Fruit fly (Drosophila melanogaster) whole organism, embryonic: Measurements from ENCODE around the gene sick.

Source experiments
- Blimp-1 ChIP-seq: fragments of 200-800 bp; sonication (Bioruptor generic); optimal IDR thresholded peaks from 3 replicates; lab custom pipeline; 2018; ENCODE audit warnings: missing biosample characterization, missing genetic modification characterization, mild to moderate bottlenecking, moderate library complexity, missing genetic modification reagents
- BtbVII ChIP-seq: fragments of 200-800 bp; sonication (Bioruptor generic); optimal IDR thresholded peaks from 3 replicates; lab custom pipeline; 2017; ENCODE audit warnings: missing biosample characterization, mild to moderate bottlenecking, missing genetic modification characterization
- CG11093 ChIP-seq: fragments of 200-800 bp; sonication (Bioruptor generic); IDR thresholded peaks from 3 replicates; pipeline ENCODE4 v1.3.6; 2022; ENCODE audit warnings: missing biosample characterization, missing genetic modification characterization
- CG12659 ChIP-seq: fragments of 200-800 bp; sonication (Bioruptor generic); optimal IDR thresholded peaks from 3 replicates; lab custom pipeline; 2017; ENCODE audit warnings: mild to moderate bottlenecking, missing biosample characterization, missing genetic modification reagents, missing genetic modification characterization
- CG12769 ChIP-seq: fragments of 200-800 bp; sonication (Bioruptor generic); optimal IDR thresholded peaks from 2 replicates; lab custom pipeline; 2019; ENCODE audit warnings: missing biosample characterization, mild to moderate bottlenecking, missing genetic modification characterization, moderate library complexity
- CG15479 ChIP-seq: fragments of 200-800 bp; sonication (Bioruptor generic); optimal IDR thresholded peaks from 3 replicates; lab custom pipeline; 2019; ENCODE audit warnings: missing biosample characterization, mild to moderate bottlenecking, missing genetic modification characterization, moderate library complexity
- CG1792 ChIP-seq: fragments of 200-800 bp; sonication (Bioruptor generic); optimal IDR thresholded peaks from 2 replicates; lab custom pipeline; 2016; ENCODE audit warnings: missing biosample characterization, missing genetic modification characterization
- CG2678 ChIP-seq: fragments of 200-800 bp; sonication (Bioruptor generic); optimal IDR thresholded peaks from 3 replicates; lab custom pipeline; 2019; ENCODE audit warnings: missing biosample characterization, mild to moderate bottlenecking, missing genetic modification characterization, moderate library complexity
- CG2875 ChIP-seq: fragments of 200-800 bp; sonication (Bioruptor generic); optimal IDR thresholded peaks from 2 replicates; lab custom pipeline; 2017; ENCODE audit warnings: missing biosample characterization, mild to moderate bottlenecking, missing genetic modification characterization, missing genetic modification reagents
- CG3065 ChIP-seq: fragments of 200-800 bp; sonication (Bioruptor generic); optimal IDR thresholded peaks from 2 replicates; lab custom pipeline; 2016; ENCODE audit warnings: missing biosample characterization, missing genetic modification characterization
- CG3281 ChIP-seq: fragments of 200-800 bp; sonication (Bioruptor generic); optimal IDR thresholded peaks from 3 replicates; lab custom pipeline; 2017; ENCODE audit warnings: missing biosample characterization, mild to moderate bottlenecking, missing genetic modification characterization
- CG3407 ChIP-seq: fragments of 200-800 bp; sonication (Bioruptor generic); optimal IDR thresholded peaks from 2 replicates; lab custom pipeline; 2018; ENCODE audit warnings: missing biosample characterization, mild to moderate bottlenecking, missing genetic modification characterization
- CG4854 ChIP-seq: fragments of 200-800 bp; sonication (Bioruptor generic); optimal IDR thresholded peaks from 2 replicates; lab custom pipeline; 2016; ENCODE audit warnings: missing biosample characterization, missing genetic modification characterization, inconsistent platforms
- CG7271 ChIP-seq: fragments of 200-800 bp; sonication (Bioruptor generic); optimal IDR thresholded peaks from 2 replicates; lab custom pipeline; 2018; ENCODE audit warnings: missing biosample characterization, mild to moderate bottlenecking, missing genetic modification characterization, moderate library complexity
- CG7357 ChIP-seq: fragments of 200-800 bp; sonication (Bioruptor generic); IDR thresholded peaks from 3 replicates; pipeline ENCODE4 v1.3.6; 2022; ENCODE audit warnings: missing biosample characterization, missing genetic modification characterization
- CG7745 ChIP-seq: fragments of 200-800 bp; sonication (Bioruptor generic); optimal IDR thresholded peaks from 2 replicates; lab custom pipeline; 2018; ENCODE audit warnings: missing biosample characterization, mild to moderate bottlenecking, missing genetic modification characterization, moderate library complexity
- Dbx ChIP-seq: fragments of 200-800 bp; sonication (Bioruptor generic); IDR thresholded peaks from 3 replicates; pipeline ENCODE4 v1.3.6; 2022; ENCODE audit warnings: missing biosample characterization, missing genetic modification characterization
- Dek ChIP-seq: fragments of 200-800 bp; sonication (Bioruptor generic); optimal IDR thresholded peaks from 3 replicates; lab custom pipeline; 2019; ENCODE audit warnings: missing biosample characterization, mild to moderate bottlenecking, missing genetic modification characterization, moderate library complexity
- Dfd ChIP-seq, 2 experiments: fragments of >200 bp; optimal IDR thresholded peaks; 2 replicates each; lab custom pipeline; 2017; ENCODE audit warnings: missing biosample characterization in 2 of 2, missing genetic modification characterization in 2 of 2
- Dip3 ChIP-seq: fragments of 200-800 bp; sonication (Bioruptor generic); optimal IDR thresholded peaks from 3 replicates; lab custom pipeline; 2016; ENCODE audit warnings: missing biosample characterization, missing genetic modification characterization
- HLH54F ChIP-seq: fragments of 200-800 bp; sonication (Bioruptor generic); optimal IDR thresholded peaks from 3 replicates; lab custom pipeline; 2016; ENCODE audit warnings: missing biosample characterization, missing genetic modification characterization
- Hand ChIP-seq: fragments of 200-800 bp; sonication (Bioruptor generic); optimal IDR thresholded peaks from 2 replicates; lab custom pipeline; 2017; ENCODE audit warnings: mild to moderate bottlenecking, missing biosample characterization, missing genetic modification reagents, missing genetic modification characterization
- HmgD ChIP-seq: fragments of 200-800 bp; sonication (Bioruptor generic); optimal IDR thresholded peaks from 3 replicates; lab custom pipeline; 2016; ENCODE audit warnings: missing biosample characterization, missing genetic modification characterization
- Hr3 ChIP-seq: fragments of 200-800 bp; sonication (Bioruptor generic); optimal IDR thresholded peaks from 3 replicates; lab custom pipeline; 2016; ENCODE audit warnings: missing biosample characterization, missing genetic modification characterization
- Hr51 ChIP-seq, 2 experiments: fragments of 200-800 bp; sonication (Bioruptor generic); optimal IDR thresholded peaks; 2 replicates in 1 of 2; 3 replicates in 1 of 2; lab custom pipeline; 2016 to 2018; ENCODE audit warnings: missing biosample characterization in 2 of 2, missing genetic modification characterization in 2 of 2, mild to moderate bottlenecking in 1 of 2, moderate library complexity in 1 of 2
- Lim3 ChIP-seq: fragments of 200-800 bp; sonication (Bioruptor generic); IDR thresholded peaks from 2 replicates; pipeline ENCODE4 v1.3.6; 2022; ENCODE audit warnings: missing biosample characterization, missing genetic modification characterization
- Med ChIP-seq: fragments of 200-800 bp; sonication (Bioruptor generic); peaks from one replicate; lab custom pipeline; 2016; ENCODE audit warnings: missing biosample characterization, missing genetic modification characterization, mild to moderate bottlenecking, inconsistent platforms, moderate library complexity
- Rx ChIP-seq: fragments of 200-800 bp; sonication (Bioruptor generic); IDR thresholded peaks from 2 replicates; pipeline ENCODE4 v1.3.6; 2022; ENCODE audit warnings: missing biosample characterization, missing genetic modification characterization
- Six4 ChIP-seq: fragments of 200-800 bp; sonication (Bioruptor generic); optimal IDR thresholded peaks from 2 replicates; lab custom pipeline; 2016; ENCODE audit warnings: missing biosample characterization, missing genetic modification characterization
- YL-1 ChIP-seq: fragments of 200-800 bp; sonication (Bioruptor generic); optimal IDR thresholded peaks from 3 replicates; lab custom pipeline; 2017; ENCODE audit warnings: missing biosample characterization, mild to moderate bottlenecking, missing genetic modification characterization
- az2 ChIP-seq: fragments of 200-800 bp; sonication (Bioruptor generic); optimal IDR thresholded peaks from 3 replicates; lab custom pipeline; 2016; ENCODE audit warnings: missing biosample characterization, missing genetic modification characterization
- cg ChIP-seq: fragments of 200-800 bp; sonication (Bioruptor generic); optimal IDR thresholded peaks from 3 replicates; lab custom pipeline; 2019; ENCODE audit warnings: missing biosample characterization, mild to moderate bottlenecking, missing genetic modification characterization, moderate library complexity
- chinmo ChIP-seq: fragments of 200-800 bp; sonication (Bioruptor generic); IDR thresholded peaks from 4 replicates; pipeline ENCODE4 v1.3.6; 2022; ENCODE audit warnings: missing biosample characterization, missing genetic modification characterization; ENCODE audit not compliant: partially characterized antibody
- corto ChIP-seq: fragments of 200-800 bp; sonication (Bioruptor generic); optimal IDR thresholded peaks from 2 replicates; lab custom pipeline; 2016; ENCODE audit warnings: missing biosample characterization, mild to moderate bottlenecking, missing genetic modification characterization, moderate library complexity
- dmrt99B ChIP-seq: fragments of 200-800 bp; sonication (Bioruptor generic); optimal IDR thresholded peaks from 2 replicates; lab custom pipeline; 2018; ENCODE audit warnings: missing biosample characterization, mild to moderate bottlenecking, missing genetic modification characterization, moderate library complexity
- exex ChIP-seq: fragments of 200-800 bp; sonication (Bioruptor generic); optimal IDR thresholded peaks from 4 replicates; lab custom pipeline; 2018; ENCODE audit warnings: missing biosample characterization, mild to moderate bottlenecking, missing genetic modification characterization, moderate library complexity
- eyg ChIP-seq: fragments of 200-800 bp; sonication (Bioruptor generic); optimal IDR thresholded peaks from 3 replicates; lab custom pipeline; 2016; ENCODE audit warnings: missing biosample characterization, missing genetic modification characterization
- kah ChIP-seq: fragments of 200-800 bp; sonication (Bioruptor generic); optimal IDR thresholded peaks from 2 replicates; lab custom pipeline; 2018; ENCODE audit warnings: missing biosample characterization, mild to moderate bottlenecking, missing genetic modification characterization
- mirr ChIP-seq: fragments of 200-800 bp; sonication (Bioruptor generic); optimal IDR thresholded peaks from 3 replicates; lab custom pipeline; 2018; ENCODE audit warnings: missing biosample characterization, mild to moderate bottlenecking, missing genetic modification characterization
- org-1 ChIP-seq: fragments of 200-800 bp; sonication (Bioruptor generic); optimal IDR thresholded peaks from 2 replicates; lab custom pipeline; 2017; ENCODE audit warnings: missing biosample characterization, missing genetic modification characterization
- pfk ChIP-seq: fragments of 200-800 bp; sonication (Bioruptor generic); optimal IDR thresholded peaks from 2 replicates; lab custom pipeline; 2018; ENCODE audit warnings: missing biosample characterization, mild to moderate bottlenecking, missing genetic modification characterization, moderate library complexity
- pnt ChIP-seq: fragments of 200-800 bp; sonication (Bioruptor generic); optimal IDR thresholded peaks from 3 replicates; lab custom pipeline; 2016; ENCODE audit warnings: missing biosample characterization, missing genetic modification characterization
- salm ChIP-seq: fragments of 200-800 bp; sonication (Bioruptor generic); optimal IDR thresholded peaks from 2 replicates; lab custom pipeline; 2018; ENCODE audit warnings: missing biosample characterization, mild to moderate bottlenecking, missing genetic modification characterization
- scrt ChIP-seq: fragments of 200-800 bp; sonication (Bioruptor generic); optimal IDR thresholded peaks from 2 replicates; lab custom pipeline; 2018; ENCODE audit warnings: missing biosample characterization, mild to moderate bottlenecking, missing genetic modification characterization, moderate library complexity
- so ChIP-seq: fragments of 200-800 bp; sonication (Bioruptor generic); IDR thresholded peaks from 3 replicates; pipeline ENCODE4 v1.3.6; 2022; ENCODE audit warnings: missing biosample characterization, missing genetic modification characterization
- trem ChIP-seq: fragments of 200-800 bp; optimal IDR thresholded peaks from 3 replicates; lab custom pipeline; 2019; ENCODE audit warnings: missing biosample characterization, mild to moderate bottlenecking, missing genetic modification characterization, moderate library complexity
- z ChIP-seq: fragments of 200-800 bp; sonication (Bioruptor generic); IDR thresholded peaks from 3 replicates; pipeline ENCODE4 v1.3.6; 2022; ENCODE audit warnings: missing biosample characterization, missing genetic modification characterization
- zen2 ChIP-seq: fragments of 200-800 bp; sonication (Bioruptor generic); IDR thresholded peaks from 3 replicates; pipeline ENCODE4 v1.3.6; 2022; ENCODE audit warnings: missing biosample characterization, missing genetic modification characterization; ENCODE audit not compliant: partially characterized antibody
- zf30C ChIP-seq: fragments of 200-800 bp; sonication (Bioruptor generic); optimal IDR thresholded peaks from 3 replicates; lab custom pipeline; 2018; ENCODE audit warnings: missing biosample characterization, mild to moderate bottlenecking, missing genetic modification characterization

The sick gene

DNA sequence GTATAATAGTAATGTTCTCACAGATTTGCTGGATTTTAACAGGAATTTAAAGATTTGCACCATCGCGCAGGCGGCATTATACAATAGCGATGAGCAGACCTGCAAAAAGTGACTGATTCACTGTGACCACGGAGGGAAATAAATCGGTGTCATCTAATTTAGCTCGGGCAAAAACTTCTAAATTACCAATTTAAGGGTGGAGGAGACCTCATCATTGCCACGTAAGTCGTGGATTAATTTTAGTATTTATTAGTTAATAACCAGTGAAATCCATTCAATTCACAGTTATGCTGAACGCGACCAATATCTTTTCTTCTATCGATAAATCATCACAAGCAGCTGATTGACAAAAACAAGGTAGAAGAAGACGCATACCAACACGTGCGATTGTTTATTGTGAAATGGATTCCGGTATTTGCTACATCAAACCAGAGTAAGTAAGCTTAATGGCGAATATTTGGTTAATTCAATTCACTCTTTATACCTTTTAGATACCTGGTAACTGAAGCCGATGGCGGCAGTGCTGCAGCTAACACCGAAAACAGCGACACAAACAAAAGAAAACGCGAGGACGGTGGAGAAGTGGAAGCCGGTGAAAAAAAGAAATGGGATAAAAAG is 37.5 kb upstream of the sick start, which contains the start of the genes CG10628 and Dus3 (continued):
- TF ChIP-seq Med (GFP tag; lab: Kevin White, UChicago) = peak; percentile 99
- peak; percentile 71 for TF ChIP-seq kah (GFP tag; lab: Kevin White, UChicago)
- TF ChIP-seq eyg (GFP tag; lab: Kevin White, UChicago) = peak; percentile 84
- peak; percentile 91 for TF ChIP-seq CG2678 (tag; lab: Kevin White, UChicago)
- TF ChIP-seq so (GFP tag; lab: Robert Waterston, UW) = peak; percentile 91
- TF ChIP-seq cg (GFP tag; lab: Kevin White, UChicago) = no peak
- peak; percentile 86 for TF ChIP-seq scrt (GFP tag; lab: Kevin White, UChicago)
- peak; percentile 82 for TF ChIP-seq BtbVII (GFP tag; lab: Kevin White, UChicago)
- TF ChIP-seq CG3281 = peak; percentile 91
- TF ChIP-seq Lim3 = peak; percentile 75
- TF ChIP-seq Six4 (GFP tag; lab: Kevin White, UChicago) = peak; percentile 88
- TF ChIP-seq CG3065 = peak; percentile 77
- peak; percentile 61 for TF ChIP-seq exex (tag; lab: Kevin White, UChicago)
- TF ChIP-seq CG7357 (GFP tag; lab: Robert Waterston, UW) = peak; percentile 86
- peak; percentile 77 for TF ChIP-seq org-1 (GFP tag; lab: Kevin White, UChicago)
- peak; percentile 89 for TF ChIP-seq CG11093 (GFP tag; lab: Robert Waterston, UW)
- TF ChIP-seq trem (tag; lab: Kevin White, UChicago) = peak; percentile 87
- TF ChIP-seq CG7745 (tag; lab: Kevin White, UChicago) = no peak
- peak; percentile 73 for TF ChIP-seq YL-1 (GFP tag; lab: Kevin White, UChicago)
- TF ChIP-seq pnt (GFP tag; lab: Kevin White, UChicago) = peak; percentile 90
- no peak for TF ChIP-seq zf30C (GFP tag; lab: Kevin White, UChicago)
- TF ChIP-seq zen2 (GFP tag; lab: Robert Waterston, UW) = no peak; the same call in 2 of the 3 replicates
- peak; percentile 88 for TF ChIP-seq dmrt99B (tag; lab: Kevin White, UChicago)
- peak; percentile 66 for TF ChIP-seq corto (GFP tag; lab: Kevin White, UChicago)
- peak; percentile 90 for TF ChIP-seq Dip3 (GFP tag; lab: Kevin White, UChicago)
- TF ChIP-seq Hr3 (GFP tag; lab: Kevin White, UChicago) = peak; percentile 91
- peak; percentile 88 for TF ChIP-seq Rx
- peak; percentile 46; the same call in 1 of the 3 replicates for TF ChIP-seq z (GFP tag; lab: Robert Waterston, UW)
- TF ChIP-seq Dbx = peak; percentile 95
- no peak for TF ChIP-seq Dfd (GFP tag; optimal IDR thresholded peaks at IDR 0.05; lab: Kevin White, UChicago)
- peak; percentile 82 for TF ChIP-seq Dek
- peak; percentile 89 for TF ChIP-seq CG1792
- TF ChIP-seq CG4854 = peak; percentile 84
- peak; percentile 14 for TF ChIP-seq pfk (GFP tag; lab: Kevin White, UChicago)
- peak; percentile 85 for TF ChIP-seq Blimp-1 (GFP tag; lab: Kevin White, UChicago)
- peak; percentile 72 for TF ChIP-seq CG15479 (GFP tag; lab: Kevin White, UChicago)
- TF ChIP-seq HmgD (GFP tag; lab: Kevin White, UChicago) = peak; percentile 86
- TF ChIP-seq CG3407 = peak; percentile 61
- TF ChIP-seq CG12659 (GFP tag; lab: Kevin White, UChicago) = peak; percentile 92
- peak; percentile 74 for TF ChIP-seq salm (tag; lab: Kevin White, UChicago)
- TF ChIP-seq mirr (GFP tag; lab: Kevin White, UChicago) = peak; percentile 75
- TF ChIP-seq CG2875 (GFP tag; lab: Kevin White, UChicago) = peak; percentile 60
- peak; percentile 89 to 93 for TF ChIP-seq Hr51 (GFP tag; optimal IDR thresholded peaks at IDR 0.05; lab: Kevin White, UChicago)
- TF ChIP-seq CG12769 (tag; lab: Kevin White, UChicago) = peak; percentile 96
- peak; percentile 51 for TF ChIP-seq Hand (GFP tag; lab: Kevin White, UChicago)
- peak; percentile 96 for TF ChIP-seq HLH54F (GFP tag; lab: Kevin White, UChicago)
- peak; percentile 56 for TF ChIP-seq CG7271 (tag; lab: Kevin White, UChicago)
- peak; percentile 90 for TF ChIP-seq az2
- TF ChIP-seq chinmo (GFP tag; lab: Robert Waterston, UW) = 0 out of 4 replicates have a peak, but pooled peaks have one; percentile 9
